Worm (Caenorhabditis elegans) whole organism, L3 larva: ENCODE results near the gene W03F9.11.

Experiments
- R02D3.7 ChIP-seq: fragments of 150-350 bp; optimal IDR thresholded peaks from 2 replicates; lab custom pipeline; 2014; ENCODE audit warnings: missing biosample characterization, missing genetic modification characterization
- aly-2 ChIP-seq: fragments of 150-350 bp; optimal IDR thresholded peaks from 2 replicates; lab custom pipeline; 2014; ENCODE audit warnings: missing biosample characterization, missing genetic modification characterization
- ama-1 ChIP-seq: fragments of 150-350 bp; optimal IDR thresholded peaks from 2 replicates; lab custom pipeline; 2018
- ceh-16 ChIP-seq: sonication (generic microtip); optimal IDR thresholded peaks from 2 replicates; lab custom pipeline; 2017; ENCODE audit warnings: missing biosample characterization, missing genetic modification characterization
- ceh-28 ChIP-seq: fragments of 150-350 bp; optimal IDR thresholded peaks from 2 replicates; lab custom pipeline; 2014; ENCODE audit warnings: missing biosample characterization, missing genetic modification reagents, missing genetic modification characterization
- ceh-82 ChIP-seq: fragments of 150-350 bp; optimal IDR thresholded peaks from 2 replicates; lab custom pipeline; 2014; ENCODE audit warnings: missing biosample characterization, missing genetic modification characterization
- daf-12 ChIP-seq: fragments of 150-350 bp; optimal IDR thresholded peaks from 2 replicates; lab custom pipeline; 2014; ENCODE audit warnings: missing biosample characterization, missing genetic modification reagents, missing genetic modification characterization
- egl-27 ChIP-seq: sonication (generic microtip); optimal IDR thresholded peaks from 4 replicates; lab custom pipeline; 2017; ENCODE audit warnings: missing biosample characterization, missing genetic modification reagents, missing genetic modification characterization
- egl-5 ChIP-seq: fragments of 150-350 bp; optimal IDR thresholded peaks from 2 replicates; lab custom pipeline; 2017; ENCODE audit warnings: missing biosample characterization, missing genetic modification reagents, missing genetic modification characterization, inconsistent platforms
- elt-1 ChIP-seq: fragments of 150-350 bp; optimal IDR thresholded peaks from 2 replicates; lab custom pipeline; 2014; ENCODE audit warnings: missing biosample characterization, missing genetic modification characterization
- elt-2 ChIP-seq: sonication (generic microtip); optimal IDR thresholded peaks from 2 replicates; lab custom pipeline; 2016; ENCODE audit warnings: missing genetic modification reagents, mild to moderate bottlenecking, missing genetic modification characterization, missing compliant biosample characterization
- elt-3 ChIP-seq, 3 experiments: fragments of 150-350 bp in 1 of 3; sonication (generic microtip) in 2 of 3; optimal IDR thresholded peaks; 2 replicates in 2 of 3; 4 replicates in 1 of 3; lab custom pipeline; 2014 to 2017; ENCODE audit warnings: missing biosample characterization in 3 of 3, missing genetic modification characterization in 3 of 3
- fkh-10 ChIP-seq: sonication (generic microtip); optimal IDR thresholded peaks from 2 replicates; lab custom pipeline; 2017; ENCODE audit warnings: missing biosample characterization, missing genetic modification reagents, missing genetic modification characterization
- fkh-2 ChIP-seq: fragments of 150-350 bp; optimal IDR thresholded peaks from 2 replicates; lab custom pipeline; 2014; ENCODE audit warnings: missing biosample characterization, missing genetic modification reagents, missing genetic modification characterization
- fos-1 ChIP-seq: fragments of 150-350 bp; optimal IDR thresholded peaks from 2 replicates; lab custom pipeline; 2014; ENCODE audit warnings: missing biosample characterization, missing genetic modification characterization
- hmg-11 ChIP-seq: sonication (generic microtip); optimal IDR thresholded peaks from 2 replicates; lab custom pipeline; 2016; ENCODE audit warnings: missing genetic modification characterization, missing compliant biosample characterization
- jun-1 ChIP-seq: fragments of 150-350 bp; optimal IDR thresholded peaks from 2 replicates; lab custom pipeline; 2014; ENCODE audit warnings: missing biosample characterization, missing genetic modification reagents, missing genetic modification characterization
- lin-15B ChIP-seq: fragments of 150-350 bp; optimal IDR thresholded peaks from 2 replicates; lab custom pipeline; 2014; ENCODE audit warnings: missing biosample characterization, missing genetic modification characterization
- lin-39 ChIP-seq: fragments of 150-350 bp; optimal IDR thresholded peaks from 2 replicates; lab custom pipeline; 2018; ENCODE audit warnings: missing biosample characterization, missing genetic modification reagents, missing genetic modification characterization
- lsy-12 ChIP-seq: sonication (generic microtip); optimal IDR thresholded peaks from 2 replicates; lab custom pipeline; 2016; ENCODE audit warnings: mild to moderate bottlenecking, missing genetic modification characterization, missing compliant biosample characterization
- nfya-1 ChIP-seq: sonication (generic microtip); optimal IDR thresholded peaks from 2 replicates; lab custom pipeline; 2017; ENCODE audit warnings: missing genetic modification characterization, mild to moderate bottlenecking, missing compliant biosample characterization, antibody characterized with exemption, moderate library complexity; ENCODE audit not compliant: insufficient read depth
- nhr-11 ChIP-seq: fragments of 150-350 bp; optimal IDR thresholded peaks from 2 replicates; lab custom pipeline; 2014; ENCODE audit warnings: missing biosample characterization, missing genetic modification characterization
- nhr-23 ChIP-seq: fragments of 150-350 bp; optimal IDR thresholded peaks from 2 replicates; lab custom pipeline; 2014; ENCODE audit warnings: missing biosample characterization, missing genetic modification reagents, missing genetic modification characterization
- nhr-25 ChIP-seq: sonication (generic microtip); optimal IDR thresholded peaks from 2 replicates; lab custom pipeline; 2017; ENCODE audit warnings: missing biosample characterization, missing genetic modification characterization
- nhr-28 ChIP-seq: fragments of 150-350 bp; optimal IDR thresholded peaks from 2 replicates; lab custom pipeline; 2014; ENCODE audit warnings: missing biosample characterization, missing genetic modification characterization
- nhr-43 ChIP-seq: sonication (generic microtip); optimal IDR thresholded peaks from 2 replicates; lab custom pipeline; 2016; ENCODE audit warnings: mild to moderate bottlenecking, missing genetic modification characterization, missing compliant biosample characterization; ENCODE audit not compliant: poor library complexity, severe bottlenecking
- nhr-67 ChIP-seq: fragments of 150-350 bp; optimal IDR thresholded peaks from 2 replicates; lab custom pipeline; 2014; ENCODE audit warnings: missing biosample characterization, missing genetic modification characterization
- pha-4 ChIP-seq: fragments of 150-350 bp; optimal IDR thresholded peaks from 2 replicates; lab custom pipeline; 2014; ENCODE audit warnings: missing biosample characterization, missing genetic modification reagents, missing genetic modification characterization
- pqm-1 ChIP-seq: fragments of 150-350 bp; optimal IDR thresholded peaks from 2 replicates; lab custom pipeline; 2017; ENCODE audit warnings: missing biosample characterization, missing genetic modification characterization, inconsistent platforms
- sea-2 ChIP-seq: fragments of 150-350 bp; sonication (generic microtip); optimal IDR thresholded peaks from 4 replicates; lab custom pipeline; 2014; ENCODE audit warnings: missing biosample characterization, missing genetic modification reagents, missing genetic modification characterization
- skn-1 ChIP-seq: fragments of 150-350 bp; optimal IDR thresholded peaks from 2 replicates; lab custom pipeline; 2014; ENCODE audit warnings: missing biosample characterization, missing genetic modification characterization
- snpc-4 ChIP-seq: fragments of 150-350 bp; optimal IDR thresholded peaks from 2 replicates; lab custom pipeline; 2014; ENCODE audit warnings: missing biosample characterization, missing genetic modification characterization
- tbx-2 ChIP-seq: sonication (generic microtip); optimal IDR thresholded peaks from 2 replicates; lab custom pipeline; 2016; ENCODE audit warnings: mild to moderate bottlenecking, missing genetic modification characterization, missing compliant biosample characterization
- unc-39 ChIP-seq: sonication (generic microtip); optimal IDR thresholded peaks from 4 replicates; lab custom pipeline; 2017; ENCODE audit warnings: missing biosample characterization, missing genetic modification characterization
- zag-1 ChIP-seq: fragments of 150-350 bp; optimal IDR thresholded peaks from 2 replicates; lab custom pipeline; 2014; ENCODE audit warnings: missing biosample characterization, missing genetic modification characterization
- ztf-11 ChIP-seq: fragments of 150-350 bp; optimal IDR thresholded peaks from 2 replicates; lab custom pipeline; 2014; ENCODE audit warnings: missing biosample characterization, missing genetic modification characterization
- ztf-4 ChIP-seq: fragments of 150-350 bp; optimal IDR thresholded peaks from 2 replicates; lab custom pipeline; 2014; ENCODE audit warnings: missing biosample characterization, missing genetic modification characterization

W03F9.11 gene

DNA sequence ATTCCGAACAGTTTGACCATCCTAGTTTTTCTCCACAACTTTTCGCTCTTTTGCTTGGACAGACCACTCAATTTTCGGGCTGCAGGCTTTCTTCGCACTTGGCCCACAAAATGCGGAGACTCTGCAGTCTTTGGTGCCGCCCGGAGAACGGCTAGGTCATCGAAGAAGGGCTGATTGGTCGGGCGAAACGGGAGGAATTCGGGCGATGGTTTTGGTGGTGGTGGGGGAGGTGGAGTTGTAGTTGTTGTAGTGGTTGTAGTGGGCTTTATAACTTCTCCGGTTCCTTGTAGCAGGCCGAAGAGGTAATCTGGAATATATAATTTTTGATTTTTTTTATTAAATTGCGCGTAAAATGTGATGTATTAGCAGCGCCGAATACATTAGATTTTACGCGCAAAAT is 3.5 kb downstream of the W03F9.11 start:
- TF ChIP-seq fos-1 (tag; lab: Kevin White, UChicago) (no peak), ama-1 (lab: Kevin White, UChicago) (no peak)
- TF ChIP-seq, all 47 proteins: peak for 0

DNA sequence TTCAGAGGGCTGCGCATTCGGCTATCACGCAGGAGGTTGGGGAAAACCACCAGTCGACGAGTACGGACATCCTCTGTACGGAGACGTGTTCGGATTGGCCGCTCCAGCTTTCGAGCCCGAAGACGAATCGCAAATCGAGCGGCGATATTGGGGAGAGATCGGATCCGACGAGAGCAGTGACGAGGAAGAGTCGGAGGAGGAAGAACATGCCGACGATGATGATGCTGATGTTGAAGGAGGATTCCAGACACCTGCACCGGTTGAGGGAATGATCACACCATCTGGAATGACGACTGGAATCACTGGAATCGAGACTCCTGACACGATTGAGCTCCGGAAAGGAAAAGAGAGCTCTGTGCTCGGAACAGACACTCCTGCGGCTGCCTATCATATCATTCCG is 11.0 kb downstream of the W03F9.11 start:
- no peak for TF ChIP-seq nfya-1 (tag; lab: Kevin White, UChicago)
- no peak for TF ChIP-seq skn-1 (tag; lab: Kevin White, UChicago)
- no peak for TF ChIP-seq ceh-82

DNA sequence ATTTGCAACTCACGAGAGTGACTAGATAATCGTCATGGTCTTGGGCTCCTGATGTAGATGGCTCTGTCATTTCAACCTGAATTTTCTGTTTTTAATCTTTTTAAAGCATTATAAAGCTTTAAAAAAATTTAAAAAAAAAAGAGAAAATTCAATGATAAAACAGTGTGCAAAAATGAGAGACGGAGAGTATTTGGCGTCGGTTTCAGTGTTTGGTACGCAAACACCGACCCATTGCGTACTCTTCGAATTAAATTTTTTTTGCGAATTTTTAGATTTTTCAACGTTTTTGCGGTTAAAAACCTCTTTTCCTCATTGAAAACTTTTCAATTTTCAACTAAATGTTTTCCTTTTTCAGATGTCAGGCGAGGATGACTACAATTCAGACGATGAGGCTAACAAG is 13.3 kb downstream of the W03F9.11 start, which contains the start of the genes W03F9.2 and sftb-2:
W03F9.2 (minus strand) TSS at position 153 of the 400 bp plus-strand sequence.
sftb-2 (plus strand) TSS at position 356 of the 400 bp plus-strand sequence.
- TF ChIP-seq ama-1 (lab: Kevin White, UChicago) (peak; percentile 23), nfya-1 (tag; lab: Kevin White, UChicago) (peak; percentile 52), hmg-11 (tag; lab: Kevin White, UChicago) (peak; percentile 54), ztf-4 (tag; lab: Kevin White, UChicago) (no peak), lin-15B (tag; lab: Kevin White, UChicago) (peak; percentile 48), R02D3.7 (tag; lab: Kevin White, UChicago) (no peak), pha-4 (tag; lab: Kevin White, UChicago) (peak; percentile 63), snpc-4 (peak; percentile 4), ceh-28 (no peak)

DNA sequence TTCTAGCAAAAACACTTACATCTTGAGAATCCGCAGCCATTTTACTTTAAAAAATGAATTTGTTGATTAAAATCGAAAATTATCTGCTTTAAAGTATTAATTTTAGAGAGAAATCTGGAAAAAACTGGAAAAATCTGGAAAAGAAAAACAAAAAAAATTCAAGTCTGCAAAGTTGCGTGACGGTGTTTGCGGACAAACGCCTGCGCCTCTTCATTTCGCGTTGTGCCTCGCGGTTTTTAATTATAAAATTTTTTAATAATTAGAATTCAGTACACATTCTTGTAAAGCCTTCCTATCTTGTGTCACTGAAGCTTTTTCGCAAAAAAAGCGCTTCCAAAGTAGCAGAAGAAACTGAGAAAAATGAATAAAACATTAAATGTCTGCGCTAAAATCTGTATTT is 14.5 kb downstream of the W03F9.11 start, which contains the start of gene W03F9.1:
W03F9.1 (minus strand) TSS at position 109 of the 400 bp plus-strand sequence.
- TF ChIP-seq zag-1: no peak
- peak; percentile 34 for TF ChIP-seq nhr-43 (tag; lab: Kevin White, UChicago)
- peak; percentile 49 for TF ChIP-seq lin-39 (tag; lab: Kevin White, UChicago)
- TF ChIP-seq pha-4 (tag; lab: Kevin White, UChicago): peak; percentile 73
- TF ChIP-seq nhr-23 (tag; lab: Kevin White, UChicago): peak; percentile 58
- TF ChIP-seq nfya-1 (tag; lab: Kevin White, UChicago): peak; percentile 62
- peak; percentile 31 for TF ChIP-seq elt-2
- TF ChIP-seq fos-1 (tag; lab: Kevin White, UChicago): no peak
- peak; percentile 31 for TF ChIP-seq lin-15B (tag; lab: Kevin White, UChicago)
- TF ChIP-seq egl-5: peak; percentile 64
- TF ChIP-seq fkh-10 (GFP tag; lab: Kevin White, UChicago): peak; percentile 8
- TF ChIP-seq hmg-11 (tag; lab: Kevin White, UChicago): peak; percentile 89
- no peak for TF ChIP-seq nhr-11 (tag; lab: Kevin White, UChicago)

DNA sequence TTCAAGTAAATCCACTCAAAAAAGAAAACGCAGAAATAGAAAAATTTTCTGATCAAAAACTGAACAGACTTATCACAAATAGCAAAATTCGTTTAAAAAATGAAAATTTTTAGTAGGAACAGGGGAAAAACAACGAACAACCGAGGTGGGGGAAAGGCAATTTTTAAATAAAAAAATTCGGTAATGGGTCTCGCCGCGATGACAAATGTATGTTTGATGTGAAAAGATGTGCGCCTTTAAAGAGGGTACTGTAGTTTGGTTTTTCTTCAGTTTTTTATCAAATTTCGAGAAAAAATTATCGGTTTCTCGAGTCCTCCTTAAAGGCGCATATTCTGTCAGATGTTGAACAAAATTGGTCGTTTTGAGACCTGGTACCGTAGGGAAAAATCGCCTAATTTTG is 17.2 kb downstream of the W03F9.11 start:
- TF ChIP-seq aly-2 (tag; lab: Kevin White, UChicago): no peak
- no peak for TF ChIP-seq lin-15B (tag; lab: Kevin White, UChicago)
- TF ChIP-seq hmg-11 (tag; lab: Kevin White, UChicago): no peak
- TF ChIP-seq snpc-4: no peak
- TF ChIP-seq nhr-28 (tag; lab: Kevin White, UChicago): no peak
- no peak for TF ChIP-seq unc-39 (tag; lab: Kevin White, UChicago)
- no peak for TF ChIP-seq ceh-16 (tag; lab: Kevin White, UChicago)
- no peak for TF ChIP-seq ztf-11 (tag; lab: Kevin White, UChicago)
- no peak for TF ChIP-seq pqm-1
- TF ChIP-seq fos-1 (tag; lab: Kevin White, UChicago): no peak
- no peak for TF ChIP-seq ceh-82

DNA sequence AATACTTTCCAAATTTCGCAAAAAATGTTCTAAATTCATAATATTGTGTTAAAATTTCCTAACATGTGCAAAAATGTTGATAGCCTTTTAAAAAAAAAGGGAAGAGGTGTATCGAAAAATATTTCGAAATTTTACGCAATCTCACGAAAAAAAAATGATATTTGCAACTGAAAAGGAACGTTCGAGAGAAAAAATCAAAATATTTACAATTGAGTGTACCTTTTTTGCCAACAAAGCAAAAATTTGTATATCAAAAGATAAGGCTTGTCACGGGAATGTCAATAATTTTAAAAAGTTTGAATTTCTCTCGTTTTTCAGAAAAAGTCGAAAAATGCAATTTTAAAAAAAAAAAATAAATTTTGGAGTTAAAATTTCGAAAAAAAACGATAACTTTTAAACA is 17.6 kb downstream of the W03F9.11 start:
- TF ChIP-seq lin-39 (tag; lab: Kevin White, UChicago) (no peak), elt-2 (peak; percentile 43), pha-4 (tag; lab: Kevin White, UChicago) (peak; percentile 37), fkh-2 (no peak), aly-2 (tag; lab: Kevin White, UChicago) (no peak)

DNA sequence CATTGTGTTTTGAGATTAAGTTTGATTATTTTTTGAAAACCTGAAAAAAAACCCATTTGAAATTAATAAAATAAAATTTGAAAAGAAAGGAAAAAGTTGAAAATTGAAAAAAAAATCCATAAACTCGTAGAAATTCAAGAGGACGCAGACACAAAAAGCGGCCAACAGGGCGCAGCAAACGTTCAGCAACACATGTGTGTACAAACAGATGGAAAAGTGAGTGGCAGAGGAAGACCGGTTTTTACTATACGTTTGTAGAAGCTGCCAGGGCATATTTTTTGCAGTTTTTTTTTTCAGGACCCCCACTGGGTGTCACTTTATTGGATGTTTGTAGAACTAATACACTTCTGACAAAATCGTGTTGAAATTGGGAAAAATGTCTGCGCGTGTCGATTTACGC is 18.4 kb downstream of the W03F9.11 start, which contains the start of gene cgp-1:
cgp-1 (minus strand) TSS at position 40 of the 400 bp plus-strand sequence.
- TF ChIP-seq tbx-2 (tag; lab: Kevin White, UChicago) (no peak), jun-1 (tag; lab: Kevin White, UChicago) (no peak), hmg-11 (tag; lab: Kevin White, UChicago) (peak; percentile 53), elt-3 (tag; optimal IDR thresholded peaks at IDR 0.05; lab: Kevin White, UChicago) (no peak), ztf-4 (tag; lab: Kevin White, UChicago) (no peak), lsy-12 (tag; lab: Kevin White, UChicago) (no peak), R02D3.7 (tag; lab: Kevin White, UChicago) (peak; percentile 76), nhr-67 (tag; lab: Kevin White, UChicago) (no peak), elt-1 (tag; lab: Kevin White, UChicago) (no peak), daf-12 (no peak), fkh-10 (GFP tag; lab: Kevin White, UChicago) (no peak), egl-27 (no peak), ceh-82 (no peak), nfya-1 (tag; lab: Kevin White, UChicago) (peak; percentile 34), sea-2 (GFP tag; lab: Kevin White, UChicago) (no peak), pha-4 (tag; lab: Kevin White, UChicago) (peak; percentile 86), zag-1 (no peak), nhr-25 (tag; lab: Kevin White, UChicago) (peak; percentile 28), lin-15B (tag; lab: Kevin White, UChicago) (peak; percentile 11)
